Fruit fly (Drosophila melanogaster): ENCODE results near the gene Hrs.

Hrs gene

dm6 chr2L:2739820-2740230 is at the start of gene Hrs:
Gene Hrs (plus strand): TSS chr2L:2739986.
- TF ChIP-seq Dll (optimal IDR thresholded peaks at IDR 0.05) (no peak), pan (optimal IDR thresholded peaks at IDR 0.05) (no peak), CG8478 (optimal IDR thresholded peaks at IDR 0.05) (no peak), usp (GFP tag; optimal IDR thresholded peaks at IDR 0.05) (no peak), psq (optimal IDR thresholded peaks at IDR 0.05) (no peak), EcR (GFP tag; optimal IDR thresholded peaks at IDR 0.05) (no peak)

- no peak for TF ChIP-seq psq (optimal IDR thresholded peaks at IDR 0.05)
These were observed 43.4 kb upstream of the Hrs start, which contains the start of gene Trf5 for dm6 chr2L:2696337-2696736. Gene Trf5 (minus strand): TSS chr2L:2696437.

- TF ChIP-seq usp (GFP tag; optimal IDR thresholded peaks at IDR 0.05) (no peak), CG8478 (optimal IDR thresholded peaks at IDR 0.05) (no peak), pan (optimal IDR thresholded peaks at IDR 0.05) (no peak), EcR (GFP tag; optimal IDR thresholded peaks at IDR 0.05) (no peak), psq (optimal IDR thresholded peaks at IDR 0.05) (no peak), Dll (optimal IDR thresholded peaks at IDR 0.05) (no peak)
These were observed 19.4 kb upstream of the Hrs start for dm6 chr2L:2720368-2720767.

- TF ChIP-seq usp (GFP tag; optimal IDR thresholded peaks at IDR 0.05), result no peak
- TF ChIP-seq Dll (optimal IDR thresholded peaks at IDR 0.05), result no peak
- no peak for TF ChIP-seq CG8478 (optimal IDR thresholded peaks at IDR 0.05)
- TF ChIP-seq psq (optimal IDR thresholded peaks at IDR 0.05), result no peak
- TF ChIP-seq EcR (GFP tag; optimal IDR thresholded peaks at IDR 0.05), result no peak
- no peak for TF ChIP-seq pan (optimal IDR thresholded peaks at IDR 0.05)
These were observed 18.5 kb upstream of the Hrs start for dm6 chr2L:2721317-2721716.

- TF ChIP-seq psq (optimal IDR thresholded peaks at IDR 0.05), result no peak
- no peak for TF ChIP-seq CG8478 (optimal IDR thresholded peaks at IDR 0.05)
- no peak for TF ChIP-seq EcR (GFP tag; optimal IDR thresholded peaks at IDR 0.05)
- TF ChIP-seq usp (GFP tag; optimal IDR thresholded peaks at IDR 0.05), result no peak
- no peak for TF ChIP-seq Dll (optimal IDR thresholded peaks at IDR 0.05)
- TF ChIP-seq pan (optimal IDR thresholded peaks at IDR 0.05), result no peak
These were observed 16.7 kb upstream of the Hrs start for dm6 chr2L:2723100-2723499.

- TF ChIP-seq Dll (optimal IDR thresholded peaks at IDR 0.05) (no peak), EcR (GFP tag; optimal IDR thresholded peaks at IDR 0.05) (no peak), CG8478 (optimal IDR thresholded peaks at IDR 0.05) (no peak), pan (optimal IDR thresholded peaks at IDR 0.05) (no peak), psq (optimal IDR thresholded peaks at IDR 0.05) (no peak), usp (GFP tag; optimal IDR thresholded peaks at IDR 0.05) (no peak)
These were observed 15.3 kb upstream of the Hrs start for dm6 chr2L:2724459-2724858.

- TF ChIP-seq EcR (GFP tag; optimal IDR thresholded peaks at IDR 0.05), result no peak
- TF ChIP-seq usp (GFP tag; optimal IDR thresholded peaks at IDR 0.05), result no peak
- TF ChIP-seq CG8478 (optimal IDR thresholded peaks at IDR 0.05), result no peak
- TF ChIP-seq psq (optimal IDR thresholded peaks at IDR 0.05), result no peak
- no peak for TF ChIP-seq pan (optimal IDR thresholded peaks at IDR 0.05)
- TF ChIP-seq Dll (optimal IDR thresholded peaks at IDR 0.05), result no peak
These were observed 14.4 kb upstream of the Hrs start, which contains the start of gene CG31689 for dm6 chr2L:2725374-2725773. Gene CG31689 (plus strand): TSS chr2L:2725674.

dm6 chr2L:2727364-2727763 is 12.4 kb upstream of the Hrs start:
- TF ChIP-seq psq (optimal IDR thresholded peaks at IDR 0.05), result no peak
- TF ChIP-seq EcR (GFP tag; optimal IDR thresholded peaks at IDR 0.05), result no peak
- no peak for TF ChIP-seq CG8478 (optimal IDR thresholded peaks at IDR 0.05)
- TF ChIP-seq Dll (optimal IDR thresholded peaks at IDR 0.05), result no peak
- TF ChIP-seq pan (optimal IDR thresholded peaks at IDR 0.05), result no peak
- TF ChIP-seq usp (GFP tag; optimal IDR thresholded peaks at IDR 0.05), result no peak

- TF ChIP-seq pan (optimal IDR thresholded peaks at IDR 0.05), result no peak
- no peak for TF ChIP-seq EcR (GFP tag; optimal IDR thresholded peaks at IDR 0.05)
- TF ChIP-seq psq (optimal IDR thresholded peaks at IDR 0.05), result no peak
- TF ChIP-seq CG8478 (optimal IDR thresholded peaks at IDR 0.05), result no peak
- no peak for TF ChIP-seq usp (GFP tag; optimal IDR thresholded peaks at IDR 0.05)
- TF ChIP-seq Dll (optimal IDR thresholded peaks at IDR 0.05), result no peak
These were observed 12.0 kb upstream of the Hrs start for dm6 chr2L:2727812-2728211.

- TF ChIP-seq CG8478 (optimal IDR thresholded peaks at IDR 0.05) (no peak), usp (GFP tag; optimal IDR thresholded peaks at IDR 0.05) (no peak), pan (optimal IDR thresholded peaks at IDR 0.05) (no peak), Dll (optimal IDR thresholded peaks at IDR 0.05) (no peak), psq (optimal IDR thresholded peaks at IDR 0.05) (no peak), EcR (GFP tag; optimal IDR thresholded peaks at IDR 0.05) (no peak)
These were observed 11.2 kb upstream of the Hrs start for dm6 chr2L:2728577-2728976.

dm6 chr2L:2729882-2730281 is 9.9 kb upstream of the Hrs start:
- TF ChIP-seq pan (optimal IDR thresholded peaks at IDR 0.05) (no peak), Dll (optimal IDR thresholded peaks at IDR 0.05) (no peak), EcR (GFP tag; optimal IDR thresholded peaks at IDR 0.05) (no peak), CG8478 (optimal IDR thresholded peaks at IDR 0.05) (no peak), psq (optimal IDR thresholded peaks at IDR 0.05) (no peak), usp (GFP tag; optimal IDR thresholded peaks at IDR 0.05) (no peak)

- TF ChIP-seq Dll (optimal IDR thresholded peaks at IDR 0.05) (no peak), EcR (GFP tag; optimal IDR thresholded peaks at IDR 0.05) (no peak), usp (GFP tag; optimal IDR thresholded peaks at IDR 0.05) (no peak), psq (optimal IDR thresholded peaks at IDR 0.05) (no peak), CG8478 (optimal IDR thresholded peaks at IDR 0.05) (no peak), pan (optimal IDR thresholded peaks at IDR 0.05) (no peak)
These were observed 9.0 kb upstream of the Hrs start for dm6 chr2L:2730756-2731155.

- TF ChIP-seq EcR (GFP tag; optimal IDR thresholded peaks at IDR 0.05), result no peak
These were observed 8.2 kb upstream of the Hrs start for dm6 chr2L:2731370-2732138.

All from whole organism.